Worm (Caenorhabditis elegans): ENCODE data around the gene fbxa-77.

- TF ChIP-seq elt-3 (tag; optimal IDR thresholded peaks at IDR 0.05), result no peak
- TF ChIP-seq fos-1 (tag; optimal IDR thresholded peaks at IDR 0.05), result no peak
- TF ChIP-seq nhr-6 (tag; optimal IDR thresholded peaks at IDR 0.05), result no peak
- TF ChIP-seq snpc-4 (tag; optimal IDR thresholded peaks at IDR 0.05), result no peak
- TF ChIP-seq nhr-237 (tag; optimal IDR thresholded peaks at IDR 0.05), result no peak
- TF ChIP-seq egl-27 (tag; optimal IDR thresholded peaks at IDR 0.05), result no peak
- TF ChIP-seq nhr-11 (tag; optimal IDR thresholded peaks at IDR 0.05), result no peak
- TF ChIP-seq lin-39 (tag; optimal IDR thresholded peaks at IDR 0.05), result no peak
- TF ChIP-seq dmd-4 (tag; optimal IDR thresholded peaks at IDR 0.05), result no peak
Measured at ce11 chrIII:1207852-1208251, 41.4 kb upstream of the fbxa-77 start, which contains the start of gene orc-3.
